Fruit fly (Drosophila melanogaster): Measurements from ENCODE around the gene Ir68a.
A peak's percentile ranks its signal among the peaks of the same experiment; 100 is the strongest.

Ir68a gene

DNA sequence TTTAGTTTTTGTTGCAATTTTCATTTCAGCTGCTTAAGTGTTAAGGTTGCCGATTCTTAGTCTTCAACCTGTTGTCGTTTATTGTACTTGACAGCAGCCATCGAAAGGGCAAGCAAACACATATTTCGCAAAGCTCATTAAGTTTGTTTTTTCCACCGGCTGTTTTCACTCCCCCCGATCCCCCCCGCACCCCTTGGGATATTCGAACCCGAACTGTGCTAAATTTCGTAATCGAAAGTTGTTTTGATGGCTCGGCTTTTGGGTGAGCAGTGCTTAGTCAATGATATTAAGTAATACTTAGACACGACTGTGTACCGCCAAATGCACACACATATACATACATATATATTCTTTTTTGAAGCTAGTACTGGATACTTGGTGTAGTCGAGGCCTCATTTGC is 28.0 kb upstream of the Ir68a start:
- no peak for TF ChIP-seq CG11695 (GFP tag; IDR thresholded peaks at IDR 0.05)
- no peak for TF ChIP-seq CG9609 (GFP tag; optimal IDR thresholded peaks at IDR 0.05)
- no peak for TF ChIP-seq hb (GFP tag; IDR thresholded peaks at IDR 0.05; ENCODE audit: partially characterized antibody)
- peak; percentile 42 for TF ChIP-seq Ets65A (GFP tag)
- no peak for TF ChIP-seq CG8290 (GFP tag; optimal IDR thresholded peaks at IDR 0.05)
- peak in 1 of 2 experiments; percentile 10 for TF ChIP-seq CG8290 (tag; optimal IDR thresholded peaks at IDR 0.05)

DNA sequence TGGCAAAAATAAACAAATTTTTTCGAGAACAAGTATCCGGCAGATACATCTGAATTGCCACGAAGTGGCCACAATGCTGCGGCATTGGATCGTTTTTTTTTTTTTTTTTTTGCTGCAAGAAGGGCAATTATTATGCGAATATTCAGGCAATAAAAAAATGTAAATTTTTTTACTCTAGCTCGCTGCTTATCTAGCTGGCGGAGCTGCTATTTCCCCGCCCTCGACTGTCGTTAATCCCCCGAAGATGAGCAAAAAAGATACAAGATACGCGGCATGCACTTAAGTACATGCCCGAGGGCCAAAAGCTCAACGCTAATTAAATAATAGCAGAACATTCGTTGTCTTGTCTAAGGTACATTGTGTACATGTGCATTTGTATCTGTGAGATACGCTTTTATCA is 26.1 kb upstream of the Ir68a start:
- TF ChIP-seq Drgx (GFP tag; IDR thresholded peaks at IDR 0.05) = 0 out of 2 replicates have a peak, but pooled peaks have one; percentile 27
- peak; percentile 29; the same call in 1 of the 2 replicates for TF ChIP-seq CG3847 (GFP tag; IDR thresholded peaks at IDR 0.05)
- TF ChIP-seq CG4404 (GFP tag; IDR thresholded peaks at IDR 0.05) = no peak
- peak; percentile 87 for TF ChIP-seq Ets65A (GFP tag)
- no peak for TF ChIP-seq CG2889 (GFP tag; IDR thresholded peaks at IDR 0.05)
- TF ChIP-seq gsb-n (tag; optimal IDR thresholded peaks at IDR 0.05) = no peak
- peak; percentile 9 for TF ChIP-seq jumu (GFP tag; optimal IDR thresholded peaks at IDR 0.05)
- 0 out of 2 replicates have a peak, but pooled peaks have one; percentile 19 for TF ChIP-seq Ada2b (GFP tag; IDR thresholded peaks at IDR 0.05)
- no peak for TF ChIP-seq oc (tag; optimal IDR thresholded peaks at IDR 0.05)
- TF ChIP-seq Awh (GFP tag; IDR thresholded peaks at IDR 0.05) = peak; percentile 36; the same call in 1 of the 2 replicates
- TF ChIP-seq btn (GFP tag; optimal IDR thresholded peaks at IDR 0.05) = no peak
- TF ChIP-seq lmd (GFP tag; IDR thresholded peaks at IDR 0.05) = peak; percentile 22; the same call in 1 of the 2 replicates
- TF ChIP-seq sob (GFP tag; IDR thresholded peaks at IDR 0.05) = 0 out of 2 replicates have a peak, but pooled peaks have one; percentile 7
- no peak for TF ChIP-seq YL-1 (GFP tag; optimal IDR thresholded peaks at IDR 0.05)
- TF ChIP-seq sisA (GFP tag; IDR thresholded peaks at IDR 0.05) = 0 out of 2 replicates have a peak, but pooled peaks have one; percentile 21
- no peak for TF ChIP-seq Mes4 (GFP tag; optimal IDR thresholded peaks at IDR 0.05)
- TF ChIP-seq CG11696 (GFP tag; IDR thresholded peaks at IDR 0.05) = peak; percentile 69
- TF ChIP-seq Rfx (GFP tag; IDR thresholded peaks at IDR 0.05) = peak; percentile 12; the same call in 1 of the 2 replicates
- TF ChIP-seq Sry-δ (GFP tag; optimal IDR thresholded peaks at IDR 0.05) = peak; percentile 4
- no peak for TF ChIP-seq prd (optimal IDR thresholded peaks at IDR 0.05)
- 0 out of 3 replicates have a peak, but pooled peaks have one; percentile 20 for TF ChIP-seq prd (GFP tag; IDR thresholded peaks at IDR 0.05)
- TF ChIP-seq HLHmδ (GFP tag; optimal IDR thresholded peaks at IDR 0.05) = no peak
- no peak for TF ChIP-seq klu (GFP tag; IDR thresholded peaks at IDR 0.05)
- TF ChIP-seq fu2 (GFP tag; optimal IDR thresholded peaks at IDR 0.05) = no peak
- peak; percentile 36; the same call in 1 of the 2 replicates for TF ChIP-seq vvl (GFP tag; IDR thresholded peaks at IDR 0.05)
- TF ChIP-seq Nf-YA (GFP tag; IDR thresholded peaks at IDR 0.05) = peak; percentile 42; the same call in 1 of the 2 replicates
- peak; percentile 19; the same call in 1 of the 2 replicates for TF ChIP-seq stc (GFP tag; IDR thresholded peaks at IDR 0.05)
- no peak for TF ChIP-seq schlank (tag; optimal IDR thresholded peaks at IDR 0.05)
- TF ChIP-seq CG10321 (GFP tag; IDR thresholded peaks at IDR 0.05) = 0 out of 2 replicates have a peak, but pooled peaks have one; percentile 15
- TF ChIP-seq Ptx1 (GFP tag; IDR thresholded peaks at IDR 0.05) = peak; percentile 32; the same call in 1 of the 2 replicates

DNA sequence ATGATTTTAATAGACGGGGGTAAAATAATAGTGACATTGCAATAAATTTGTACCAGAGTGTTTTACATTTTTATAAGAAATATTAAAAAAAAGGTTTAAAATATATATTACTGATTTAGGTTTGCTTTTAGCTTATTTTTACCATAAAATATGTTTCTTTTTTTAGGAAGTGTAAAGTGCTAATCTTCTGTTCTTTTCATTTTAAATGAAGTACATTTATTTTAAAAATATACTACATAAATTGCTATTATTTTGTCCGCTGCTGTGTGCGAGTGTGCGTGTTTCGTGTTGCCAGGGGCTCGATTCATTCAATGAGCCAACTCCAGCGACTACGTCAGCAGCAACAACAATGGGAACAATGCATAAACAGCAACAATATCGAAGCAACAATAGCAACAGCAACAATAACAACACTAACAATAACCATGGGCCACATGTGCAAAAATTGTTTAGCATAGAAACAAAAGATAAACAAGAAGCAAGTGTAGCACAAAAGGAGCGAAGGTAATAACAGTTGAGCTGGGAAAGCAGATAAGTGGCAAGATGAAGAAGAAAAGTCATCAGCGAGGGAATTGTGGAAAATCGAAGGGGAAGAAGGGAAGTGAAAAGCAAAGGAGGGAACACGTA is 25.6 kb upstream of the Ir68a start:
- TF ChIP-seq CG8944 (GFP tag; optimal IDR thresholded peaks at IDR 0.05) (no peak), CG12236 (GFP tag; optimal IDR thresholded peaks at IDR 0.05) (no peak), sqz (GFP tag; optimal IDR thresholded peaks at IDR 0.05) (peak; percentile 81), CG8478 (optimal IDR thresholded peaks at IDR 0.05) (no peak), CG2129 (GFP tag; IDR thresholded peaks at IDR 0.05; ENCODE audit: partially characterized antibody) (no peak), gt (GFP tag; IDR thresholded peaks at IDR 0.05) (peak; percentile 78), Camta (GFP tag; optimal IDR thresholded peaks at IDR 0.05) (no peak), Lhr (GFP tag; optimal IDR thresholded peaks at IDR 0.05) (peak; percentile 54), Ets97D (GFP tag; optimal IDR thresholded peaks at IDR 0.05) (no peak), CG14014 (GFP tag; IDR thresholded peaks at IDR 0.05) (peak; percentile 66; the same call in 1 of the 2 replicates), esg (GFP tag; conservative IDR thresholded peaks at IDR 0.05) (peak; percentile 86), da (GFP tag; optimal IDR thresholded peaks at IDR 0.05) (no peak), CG10565 (GFP tag; optimal IDR thresholded peaks at IDR 0.05) (no peak), dm (GFP tag; optimal IDR thresholded peaks at IDR 0.05) (no peak), CG7928 (GFP tag; optimal IDR thresholded peaks at IDR 0.05) (no peak), croc (GFP tag; conservative IDR thresholded peaks at IDR 0.05) (peak; percentile 79), ems (GFP tag; optimal IDR thresholded peaks at IDR 0.05) (no peak)

Data from whole organism, embryonic.